Worm (Caenorhabditis elegans) whole organism, midembryonic: ENCODE data around the gene nkb-2.
"Not testable (repeated sequence)": the region's sequence is repeated elsewhere in the genome, so short reads cannot be mapped to it uniquely, and the experiment has no call there.

Experiments used
- T22C8.4 ChIP-seq: fragments of 200-800 bp; sonication (Bioruptor generic); IDR thresholded peaks from 2 replicates; pipeline ENCODE4 v1.3.6; 2022; ENCODE audit warnings: missing genetic modification characterization, missing compliant biosample characterization
- cog-1 ChIP-seq: sonication (generic microtip); optimal IDR thresholded peaks from 2 replicates; lab custom pipeline; 2016; ENCODE audit warnings: missing genetic modification characterization, missing compliant biosample characterization
- klf-2 ChIP-seq: fragments of 200-800 bp; sonication (Bioruptor generic); conservative IDR thresholded peaks from 2 replicates; pipeline ENCODE4 v1.3.6; 2022; ENCODE audit warnings: missing genetic modification reagents, missing genetic modification characterization, missing compliant biosample characterization
- tab-1 ChIP-seq: fragments of 200-800 bp; sonication (Bioruptor generic); IDR thresholded peaks from 2 replicates; pipeline ENCODE4 v1.3.6; 2022; ENCODE audit warnings: missing genetic modification characterization, missing compliant biosample characterization
- ztf-23 ChIP-seq: fragments of 200-800 bp; sonication (Bioruptor generic); IDR thresholded peaks from 2 replicates; pipeline ENCODE4 v1.3.6; 2022; ENCODE audit warnings: missing genetic modification reagents, missing genetic modification characterization, missing compliant biosample characterization

DNA sequence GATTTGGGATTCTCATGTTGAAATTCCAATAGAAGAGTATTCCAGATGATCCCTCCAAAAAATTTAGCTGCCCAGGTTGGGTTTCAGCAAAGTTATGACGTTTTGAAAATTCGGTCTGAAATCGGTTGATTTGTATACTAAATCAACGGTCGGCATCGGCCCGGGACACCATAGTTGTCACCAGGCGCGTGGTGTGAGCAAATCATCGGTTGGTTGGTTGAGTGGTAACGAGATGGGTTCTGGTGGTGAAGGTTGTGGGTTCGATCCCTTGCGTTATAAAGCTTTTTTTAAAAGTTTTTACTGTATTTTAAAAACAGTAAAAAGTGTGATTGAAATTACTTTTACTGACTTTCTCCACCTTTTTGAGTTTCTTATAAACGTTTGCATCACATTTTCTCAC lies 42.2 kb upstream of the nkb-2 start:
- not testable (repeated sequence) for TF ChIP-seq T22C8.4 (GFP tag; lab: Robert Waterston, UW); klf-2 (GFP tag; lab: Robert Waterston, UW); cog-1 (tag; lab: Kevin White, UChicago); ztf-23
- TF ChIP-seq tab-1 (GFP tag; lab: Robert Waterston, UW) = 0 out of 2 replicates have a peak, but pooled peaks have one; percentile 53
